Worm (Caenorhabditis elegans) whole organism, young adult: ENCODE data around the gene pak-1.

Experiments used
- B0336.3 ChIP-seq: fragments of 200-800 bp; sonication (Bioruptor generic); IDR thresholded peaks from 2 replicates; pipeline ENCODE4 v1.3.6; 2022; ENCODE audit warnings: missing genetic modification characterization, missing compliant biosample characterization
- D2030.7 ChIP-seq: fragments of 200-800 bp; sonication (Bioruptor generic); IDR thresholded peaks from 2 replicates; pipeline ENCODE4 v1.3.6; 2022; ENCODE audit warnings: missing genetic modification reagents, missing genetic modification characterization, missing compliant biosample characterization
- F22D6.2 ChIP-seq: sonication (generic microtip); optimal IDR thresholded peaks from 2 replicates; lab custom pipeline; 2016; ENCODE audit warnings: mild to moderate bottlenecking, missing genetic modification characterization, missing compliant biosample characterization
- F39B2.1 ChIP-seq: fragments of 200-800 bp; sonication (Bioruptor generic); IDR thresholded peaks from 2 replicates; pipeline ENCODE4 v1.3.6; 2022; ENCODE audit warnings: missing genetic modification reagents, missing genetic modification characterization, missing compliant biosample characterization
- F57C9.4 ChIP-seq: sonication (generic microtip); optimal IDR thresholded peaks from 2 replicates; lab custom pipeline; 2017; ENCODE audit warnings: mild to moderate bottlenecking, missing genetic modification characterization, missing compliant biosample characterization
- K12H6.12 ChIP-seq: fragments of 200-800 bp; sonication (Bioruptor generic); optimal IDR thresholded peaks from 2 replicates; lab custom pipeline; 2018; ENCODE audit warnings: mild to moderate bottlenecking, missing genetic modification characterization, missing compliant biosample characterization
- ama-1 ChIP-seq, 3 experiments: fragments of 150-350 bp in 1 of 3; sonication (generic microtip) in 2 of 3; optimal IDR thresholded peaks; 2 replicates each; lab custom pipeline; 2014 to 2018; ENCODE audit warnings: missing biosample characterization in 2 of 3, missing genetic modification characterization in 2 of 3, missing genetic modification reagents in 2 of 3
- aptf-3 ChIP-seq: fragments of 200-800 bp; sonication (Bioruptor generic); IDR thresholded peaks from 2 replicates; pipeline ENCODE4 v1.3.6; 2022; ENCODE audit warnings: missing genetic modification characterization, missing compliant biosample characterization
- attf-5 ChIP-seq: fragments of 200-800 bp; sonication (Bioruptor generic); optimal IDR thresholded peaks from 2 replicates; lab custom pipeline; 2018; ENCODE audit warnings: mild to moderate bottlenecking, missing genetic modification characterization, missing compliant biosample characterization
- bed-1 ChIP-seq: fragments of 200-800 bp; sonication (Bioruptor generic); IDR thresholded peaks from 2 replicates; pipeline ENCODE4 v1.3.6; 2022; ENCODE audit warnings: missing genetic modification reagents, missing genetic modification characterization, missing compliant biosample characterization
- bed-2 ChIP-seq: fragments of 200-800 bp; sonication (Bioruptor generic); IDR thresholded peaks from 2 replicates; pipeline ENCODE4 v1.3.6; 2022; ENCODE audit warnings: missing genetic modification reagents, missing genetic modification characterization, missing compliant biosample characterization
- cebp-1 ChIP-seq, 2 experiments: fragments of 200-800 bp in 1 of 2; sonication (Bioruptor generic) in 1 of 2; sonication (generic microtip) in 1 of 2; IDR thresholded peaks in 1 of 2; optimal IDR thresholded peaks in 1 of 2; 2 replicates each; pipeline versions ENCODE4 v1.3.6 to Lab custom; 2017 to 2022; ENCODE audit warnings: missing compliant biosample characterization in 2 of 2, missing genetic modification characterization in 2 of 2, mild to moderate bottlenecking in 1 of 2, missing genetic modification reagents in 1 of 2, moderate library complexity in 1 of 2
- ceh-40 ChIP-seq: fragments of 200-800 bp; sonication (Bioruptor generic); IDR thresholded peaks from 2 replicates; pipeline ENCODE4 v1.3.6; 2022; ENCODE audit warnings: missing genetic modification characterization, missing compliant biosample characterization
- ceh-91 ChIP-seq: fragments of 200-800 bp; sonication (Bioruptor generic); IDR thresholded peaks from 2 replicates; pipeline ENCODE4 v1.3.6; 2022; ENCODE audit warnings: missing genetic modification reagents, missing genetic modification characterization, missing compliant biosample characterization
- chd-7 ChIP-seq: sonication (generic microtip); optimal IDR thresholded peaks from 2 replicates; lab custom pipeline; 2016; ENCODE audit warnings: mild to moderate bottlenecking, missing genetic modification characterization, moderate library complexity, missing compliant biosample characterization
- dox-1 ChIP-seq: fragments of 200-800 bp; sonication (Bioruptor generic); IDR thresholded peaks from 2 replicates; pipeline ENCODE4 v1.3.6; 2022; ENCODE audit warnings: missing genetic modification reagents, missing genetic modification characterization, missing compliant biosample characterization
- egl-18 ChIP-seq: fragments of 200-800 bp; sonication (Bioruptor generic); IDR thresholded peaks from 2 replicates; pipeline ENCODE4 v1.3.6; 2022; ENCODE audit warnings: missing genetic modification reagents, missing genetic modification characterization, missing compliant biosample characterization
- gei-17 ChIP-seq: fragments of 200-800 bp; sonication (Bioruptor generic); optimal IDR thresholded peaks from 2 replicates; lab custom pipeline; 2018; ENCODE audit warnings: mild to moderate bottlenecking, missing genetic modification characterization, missing compliant biosample characterization
- hmg-1.2 ChIP-seq: fragments of 200-800 bp; sonication (Bioruptor generic); IDR thresholded peaks from 2 replicates; pipeline ENCODE4 v1.3.6; 2022; ENCODE audit warnings: missing genetic modification reagents, missing genetic modification characterization, missing compliant biosample characterization
- hsf-1 ChIP-seq: fragments of 200-800 bp; sonication (Bioruptor generic); IDR thresholded peaks from 2 replicates; pipeline ENCODE4 v1.3.6; 2022; ENCODE audit warnings: missing genetic modification reagents, missing genetic modification characterization, missing compliant biosample characterization
- let-607 ChIP-seq, 2 experiments: fragments of 200-800 bp in 1 of 2; sonication (Bioruptor generic) in 1 of 2; sonication (generic microtip) in 1 of 2; optimal IDR thresholded peaks; 2 replicates each; lab custom pipeline; 2016 to 2018; ENCODE audit warnings: mild to moderate bottlenecking in 2 of 2, missing compliant biosample characterization in 2 of 2, missing genetic modification characterization in 2 of 2, moderate library complexity in 2 of 2, missing genotype in 1 of 2
- lin-26 ChIP-seq: fragments of 200-800 bp; sonication (Bioruptor generic); IDR thresholded peaks from 2 replicates; pipeline ENCODE4 v1.3.6; 2022; ENCODE audit warnings: missing genetic modification reagents, missing genetic modification characterization, missing compliant biosample characterization
- lin-40 ChIP-seq: sonication (generic microtip); optimal IDR thresholded peaks from 2 replicates; lab custom pipeline; 2016; ENCODE audit warnings: missing genetic modification characterization, mild to moderate bottlenecking, missing compliant biosample characterization, missing genotype, missing genetic modification reagents
- lir-1 ChIP-seq: fragments of 200-800 bp; sonication (Bioruptor generic); conservative IDR thresholded peaks from 2 replicates; pipeline ENCODE4 v1.3.6; 2022; ENCODE audit warnings: missing genetic modification reagents, missing genetic modification characterization, missing compliant biosample characterization
- madf-10 ChIP-seq: sonication (generic microtip); optimal IDR thresholded peaks from 2 replicates; lab custom pipeline; 2016; ENCODE audit warnings: mild to moderate bottlenecking, missing genetic modification characterization, missing compliant biosample characterization
- madf-3 ChIP-seq: fragments of 200-800 bp; sonication (Bioruptor generic); IDR thresholded peaks from 2 replicates; pipeline ENCODE4 v1.3.6; 2022; ENCODE audit warnings: missing genetic modification reagents, missing genetic modification characterization, missing compliant biosample characterization
- mxl-1 ChIP-seq: sonication (generic microtip); optimal IDR thresholded peaks from 2 replicates; lab custom pipeline; 2016; ENCODE audit warnings: missing genetic modification characterization, missing compliant biosample characterization
- nfyb-1 ChIP-seq: fragments of 200-800 bp; sonication (Bioruptor generic); IDR thresholded peaks from 2 replicates; pipeline ENCODE4 v1.3.6; 2022; ENCODE audit warnings: missing genetic modification reagents, missing genetic modification characterization, missing compliant biosample characterization
- nhr-27 ChIP-seq: fragments of 200-800 bp; sonication (Bioruptor generic); optimal IDR thresholded peaks from 2 replicates; lab custom pipeline; 2018; ENCODE audit warnings: mild to moderate bottlenecking, missing genetic modification characterization, moderate library complexity, missing compliant biosample characterization
- rcor-1 ChIP-seq: fragments of 200-800 bp; sonication (Bioruptor generic); IDR thresholded peaks from 2 replicates; pipeline ENCODE4 v1.3.6; 2022; ENCODE audit warnings: missing genetic modification reagents, missing genetic modification characterization, missing compliant biosample characterization
- sdz-38 ChIP-seq: sonication (generic microtip); optimal IDR thresholded peaks from 2 replicates; lab custom pipeline; 2016; ENCODE audit warnings: missing genotype, missing genetic modification characterization, missing compliant biosample characterization
- snpc-1.3 ChIP-seq: sonication (generic microtip); optimal IDR thresholded peaks from 2 replicates; lab custom pipeline; 2017; ENCODE audit warnings: missing genetic modification characterization, mild to moderate bottlenecking, missing compliant biosample characterization, antibody characterized with exemption, moderate library complexity, missing genotype, missing genetic modification reagents; ENCODE audit not compliant: insufficient read depth
- snpc-3.4 ChIP-seq: sonication (generic microtip); optimal IDR thresholded peaks from 2 replicates; lab custom pipeline; 2017; ENCODE audit warnings: missing genetic modification characterization, mild to moderate bottlenecking, missing compliant biosample characterization, antibody characterized with exemption, moderate library complexity, missing genotype, missing genetic modification reagents
- zfh-2 ChIP-seq: fragments of 200-800 bp; sonication (Bioruptor generic); conservative IDR thresholded peaks from 2 replicates; pipeline ENCODE4 v1.3.6; 2022; ENCODE audit warnings: missing genetic modification reagents, missing genetic modification characterization, missing compliant biosample characterization
- ztf-18 ChIP-seq: sonication (generic microtip); optimal IDR thresholded peaks from 2 replicates; lab custom pipeline; 2016; ENCODE audit warnings: missing genotype, mild to moderate bottlenecking, missing genetic modification characterization, missing compliant biosample characterization
- ztf-22 ChIP-seq: fragments of 200-800 bp; sonication (Bioruptor generic); optimal IDR thresholded peaks from 2 replicates; lab custom pipeline; 2018; ENCODE audit warnings: mild to moderate bottlenecking, missing genetic modification characterization, moderate library complexity, missing compliant biosample characterization
- ztf-26 ChIP-seq: sonication (generic microtip); optimal IDR thresholded peaks from 2 replicates; lab custom pipeline; 2017; ENCODE audit warnings: missing genetic modification characterization, missing compliant biosample characterization
- ztf-28 ChIP-seq: fragments of 200-800 bp; sonication (Bioruptor generic); IDR thresholded peaks from 2 replicates; pipeline ENCODE4 v1.3.6; 2022; ENCODE audit warnings: missing genetic modification reagents, missing genetic modification characterization, missing compliant biosample characterization

Gene pak-1

ce11 chrX:6041094-6041441 lies 7.3 kb downstream of the pak-1 start:
- TF ChIP-seq F57C9.4 (tag; lab: Kevin White, UChicago) (no peak), madf-3 (GFP tag; lab: Robert Waterston, UW) (0 out of 2 replicates have a peak, but pooled peaks have one; percentile 15)
- TF ChIP-seq, all 124 proteins: peak for 1

- no peak for TF ChIP-seq let-607 (tag; optimal IDR thresholded peaks at IDR 0.05; lab: Kevin White, UChicago)
- TF ChIP-seq B0336.3 (GFP tag; lab: Robert Waterston, UW), result 0 out of 2 replicates have a peak, but pooled peaks have one; percentile 35
- TF ChIP-seq hsf-1 (GFP tag; lab: Robert Waterston, UW), result no peak
- TF ChIP-seq zfh-2 (GFP tag; lab: Robert Waterston, UW), result peak; percentile 89
- TF ChIP-seq K12H6.12, result no peak
- no peak for TF ChIP-seq cebp-1 (GFP tag; IDR thresholded peaks at IDR 0.05; lab: Robert Waterston, UW)
- TF ChIP-seq cebp-1 (tag; optimal IDR thresholded peaks at IDR 0.05; lab: Kevin White, UChicago), result peak; percentile 25
- TF ChIP-seq nhr-27, result no peak
- TF ChIP-seq ceh-40 (GFP tag; lab: Robert Waterston, UW), result no peak
- peak; percentile 20 for TF ChIP-seq attf-5
- TF ChIP-seq ceh-91 (GFP tag; lab: Robert Waterston, UW), result no peak
- peak; percentile 56; the same call in 1 of the 2 replicates for TF ChIP-seq nfyb-1
- TF ChIP-seq dox-1, result no peak
These were observed 7.8 kb downstream of the pak-1 start for ce11 chrX:6040435-6041093.

- TF ChIP-seq ama-1 (optimal IDR thresholded peaks at IDR 0.05; lab: Kevin White, UChicago) (no peak), ama-1 (GFP tag; optimal IDR thresholded peaks at IDR 0.05; lab: Kevin White, UChicago) (no peak), F39B2.1 (no peak), lin-40 (no peak), lir-1 (GFP tag; lab: Robert Waterston, UW) (no peak), madf-3 (GFP tag; lab: Robert Waterston, UW) (no peak), hmg-1.2 (no peak), ztf-26 (tag; lab: Kevin White, UChicago) (no peak), D2030.7 (no peak), rcor-1 (GFP tag; lab: Robert Waterston, UW) (no peak), snpc-1.3 (tag; lab: Kevin White, UChicago) (no peak), egl-18 (GFP tag; lab: Robert Waterston, UW) (no peak), bed-2 (GFP tag; lab: Robert Waterston, UW) (no peak), F22D6.2 (tag; lab: Kevin White, UChicago) (no peak), ztf-18 (tag; lab: Kevin White, UChicago) (no peak), madf-10 (no peak), snpc-3.4 (tag; lab: Kevin White, UChicago) (no peak), mxl-1 (tag; lab: Kevin White, UChicago) (no peak)
These were observed 8.9 kb downstream of the pak-1 start, which contains the start of gene hsp-25 for ce11 chrX:6039544-6039943. Gene hsp-25 (minus strand): TSS chrX:6039644.

ce11 chrX:6031169-6031568 lies 17.2 kb downstream of the pak-1 start, which contains the start of gene ipp-5:
Gene ipp-5 (plus strand): TSS chrX:6031469.
- TF ChIP-seq chd-7 (tag; lab: Kevin White, UChicago), result no peak
- no peak for TF ChIP-seq ztf-28 (GFP tag; lab: Robert Waterston, UW)
- no peak for TF ChIP-seq sdz-38 (tag; lab: Kevin White, UChicago)
- TF ChIP-seq aptf-3 (GFP tag; lab: Robert Waterston, UW), result no peak
- TF ChIP-seq bed-1 (GFP tag; lab: Robert Waterston, UW), result no peak
- no peak for TF ChIP-seq ztf-22 (GFP tag; lab: Kevin White, UChicago)
- TF ChIP-seq gei-17 (GFP tag; lab: Kevin White, UChicago), result no peak
- TF ChIP-seq lin-26 (GFP tag; lab: Robert Waterston, UW), result no peak
